Fruit fly (Drosophila melanogaster): Measurements from ENCODE around the gene ProtB.
"Not testable (repeated sequence)": the region's sequence is repeated elsewhere in the genome, so short reads cannot be mapped to it uniquely, and the experiment has no call there.

The ProtB gene

dm6 chr2L:14883621-14884020 lies at the start of gene ProtB:
TSS of gene ProtB (minus strand) at chr2L:14883721.
- TF ChIP-seq CG8478, CTCF (optimal IDR thresholded peaks at IDR 0.05): not testable (repeated sequence)

dm6 chr2L:14924290-14924689 lies 40.8 kb upstream of the ProtB start, which contains the start of gene CG3491:
TSS of gene CG3491 (plus strand) at chr2L:14924590.
- TF ChIP-seq CG8478 (optimal IDR thresholded peaks at IDR 0.05) (no peak), CTCF (optimal IDR thresholded peaks at IDR 0.05) (no peak)

- TF ChIP-seq CTCF (optimal IDR thresholded peaks at IDR 0.05): no peak
- TF ChIP-seq CG8478 (optimal IDR thresholded peaks at IDR 0.05): no peak
Measured at dm6 chr2L:14887530-14887929, 4.0 kb upstream of the ProtB start.

dm6 chr2L:14881552-14881951 lies 2.0 kb downstream of the ProtB start, which contains the start of gene ProtA:
TSS of gene ProtA (minus strand) at chr2L:14881652.
- TF ChIP-seq CTCF, CG8478 (optimal IDR thresholded peaks at IDR 0.05): not testable (repeated sequence)

- TF ChIP-seq CG8478 (optimal IDR thresholded peaks at IDR 0.05): no peak
- no peak for TF ChIP-seq CTCF (optimal IDR thresholded peaks at IDR 0.05)
Measured at dm6 chr2L:14876233-14876632, 7.3 kb downstream of the ProtB start, which contains the start of gene CG15278. TSS of gene CG15278 (minus strand) at chr2L:14876333.

dm6 chr2L:14871922-14872321 lies 11.6 kb downstream of the ProtB start, which contains the start of gene CG4480:
TSS of gene CG4480 (minus strand) at chr2L:14872022.
- TF ChIP-seq CTCF (optimal IDR thresholded peaks at IDR 0.05) (no peak), CG8478 (optimal IDR thresholded peaks at IDR 0.05) (no peak)

dm6 chr2L:14851678-14852077 lies 31.8 kb downstream of the ProtB start, which contains the start of gene CG15279:
TSS of gene CG15279 (minus strand) at chr2L:14851749.
- TF ChIP-seq CG8478 (optimal IDR thresholded peaks at IDR 0.05) (no peak), CTCF (optimal IDR thresholded peaks at IDR 0.05) (peak in 1 of 2 experiments; percentile 8)

- TF ChIP-seq CTCF (optimal IDR thresholded peaks at IDR 0.05): no peak
Measured at dm6 chr2L:14842058-14842457, 41.5 kb downstream of the ProtB start, which contains the start of gene CG42682. TSS of gene CG42682 (plus strand) at chr2L:14842358.

Data from S2 (cell line).